Comparison of ENCODE assay signal across 2 fruit fly cellular contexts in the genomic region with DNA sequence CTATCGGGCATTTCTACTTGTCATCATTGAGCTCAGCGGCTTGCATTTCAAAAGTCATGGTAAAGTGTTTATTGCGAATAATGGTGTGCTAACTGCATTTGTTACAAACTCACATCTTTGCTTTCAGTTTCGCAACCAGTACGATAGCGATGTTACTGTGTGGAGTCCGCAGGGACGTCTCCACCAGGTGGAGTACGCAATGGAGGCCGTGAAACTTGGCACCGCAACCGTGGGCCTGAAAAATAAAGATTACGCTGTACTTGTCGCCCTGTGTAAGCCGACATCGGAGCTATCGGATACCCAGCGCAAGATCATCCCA.
TF ChIP-seq lines count a peak whose summit lies in the region.

No protein-coding gene starts in this region.

- TF ChIP-seq CTCF in whole organism, embryonic (GFP tag; optimal IDR thresholded peaks at IDR 0.05; lab: Kevin White, UChicago) = no peak

TF ChIP-seq in whole organism, adult, 20 proteins besides CTCF, POLR2A, EP300 and RAD21:
- no peak for TF ChIP-seq CG14711 (tag; optimal IDR thresholded peaks at IDR 0.05; lab: Kevin White, UChicago)
- TF ChIP-seq cnc (optimal IDR thresholded peaks at IDR 0.05; lab: Kevin White, UChicago) = peak; percentile 88 to 92

TF ChIP-seq in whole organism, embryonic, 481 proteins besides CTCF, POLR2A, EP300 and RAD21:
- TF ChIP-seq tio (GFP tag; optimal IDR thresholded peaks at IDR 0.05; lab: Kevin White, UChicago) = no peak
- TF ChIP-seq CG34224 (GFP tag; IDR thresholded peaks at IDR 0.05; lab: Robert Waterston, UW; ENCODE audit: partially characterized antibody) = peak; percentile 43; the same call in 2 of the 3 replicates
- TF ChIP-seq wek (GFP tag; optimal IDR thresholded peaks at IDR 0.05; lab: Kevin White, UChicago) = no peak
- no peak for TF ChIP-seq ara (GFP tag; IDR thresholded peaks at IDR 0.05; lab: Robert Waterston, UW)
- TF ChIP-seq chinmo (GFP tag; IDR thresholded peaks at IDR 0.05; lab: Robert Waterston, UW; ENCODE audit: partially characterized antibody) = 0 out of 4 replicates have a peak, but pooled peaks have one; percentile 36
- TF ChIP-seq CG1792 (GFP tag; optimal IDR thresholded peaks at IDR 0.05; lab: Kevin White, UChicago) = no peak
- TF ChIP-seq MESR4 (GFP tag; optimal IDR thresholded peaks at IDR 0.05; lab: Kevin White, UChicago) = peak; percentile 58
- TF ChIP-seq CG2129 (GFP tag; IDR thresholded peaks at IDR 0.05; lab: Robert Waterston, UW; ENCODE audit: partially characterized antibody) = peak; percentile 15; the same call in 1 of the 2 replicates
- no peak for TF ChIP-seq tx (GFP tag; optimal IDR thresholded peaks at IDR 0.05; lab: Kevin White, UChicago)
- peak; percentile 25; the same call in 1 of the 2 replicates for TF ChIP-seq E2f2 (GFP tag; IDR thresholded peaks at IDR 0.05; lab: Robert Waterston, UW)
- TF ChIP-seq sob (GFP tag; IDR thresholded peaks at IDR 0.05; lab: Robert Waterston, UW) = no peak
- TF ChIP-seq CG16813 (GFP tag; IDR thresholded peaks at IDR 0.05; lab: Robert Waterston, UW; ENCODE audit: partially characterized antibody) = no peak; the same call in 2 of the 3 replicates
- no peak for TF ChIP-seq Bdp1 (GFP tag; optimal IDR thresholded peaks at IDR 0.05; lab: Kevin White, UChicago)
- TF ChIP-seq CG18011 (GFP tag; optimal IDR thresholded peaks at IDR 0.05; lab: Kevin White, UChicago) = no peak
- peak; percentile 71 for TF ChIP-seq MBD-R2 (GFP tag; IDR thresholded peaks at IDR 0.05; lab: Robert Waterston, UW)
- no peak for TF ChIP-seq ATbp (GFP tag; optimal IDR thresholded peaks at IDR 0.05; lab: Kevin White, UChicago)
- peak; percentile 5 for TF ChIP-seq nom (GFP tag; optimal IDR thresholded peaks at IDR 0.05; lab: Kevin White, UChicago)
- TF ChIP-seq pfk (GFP tag; optimal IDR thresholded peaks at IDR 0.05; lab: Kevin White, UChicago) = no peak
- TF ChIP-seq sna (GFP tag; IDR thresholded peaks at IDR 0.05; lab: Robert Waterston, UW; ENCODE audit: partially characterized antibody) = 0 out of 2 replicates have a peak, but pooled peaks have one; percentile 3
- TF ChIP-seq hb (GFP tag; IDR thresholded peaks at IDR 0.05; lab: Robert Waterston, UW; ENCODE audit: partially characterized antibody) = peak; percentile 6; the same call in 2 of the 3 replicates
- no peak for TF ChIP-seq usp (GFP tag; optimal IDR thresholded peaks at IDR 0.05; lab: Kevin White, UChicago)
- no peak for TF ChIP-seq NfI (GFP tag; optimal IDR thresholded peaks at IDR 0.05; lab: Kevin White, UChicago)
- no peak for TF ChIP-seq CG4424 (GFP tag; optimal IDR thresholded peaks at IDR 0.05; lab: Kevin White, UChicago)
- peak; percentile 55 for TF ChIP-seq CG11723 (GFP tag; optimal IDR thresholded peaks at IDR 0.05; lab: Kevin White, UChicago)
- no peak for TF ChIP-seq Scr (GFP tag; IDR thresholded peaks at IDR 0.05; lab: Robert Waterston, UW; ENCODE audit: partially characterized antibody)
- no peak for TF ChIP-seq Hand (GFP tag; optimal IDR thresholded peaks at IDR 0.05; lab: Kevin White, UChicago)
- 0 out of 3 replicates have a peak, but pooled peaks have one; percentile 46 for TF ChIP-seq CG34422 (GFP tag; IDR thresholded peaks at IDR 0.05; lab: Robert Waterston, UW)
- TF ChIP-seq CG31365 (tag; optimal IDR thresholded peaks at IDR 0.05; lab: Kevin White, UChicago) = no peak
- TF ChIP-seq sug (tag; optimal IDR thresholded peaks at IDR 0.05; lab: Kevin White, UChicago) = no peak
- TF ChIP-seq zen (tag; optimal IDR thresholded peaks at IDR 0.05; lab: Kevin White, UChicago) = no peak
- TF ChIP-seq CG10431 (GFP tag; optimal IDR thresholded peaks at IDR 0.05; lab: Kevin White, UChicago) = no peak
- no peak for TF ChIP-seq stc (GFP tag; IDR thresholded peaks at IDR 0.05; lab: Robert Waterston, UW)
- no peak for TF ChIP-seq cwo (GFP tag; optimal IDR thresholded peaks at IDR 0.05; lab: Kevin White, UChicago)
- TF ChIP-seq zen2 (GFP tag; IDR thresholded peaks at IDR 0.05; lab: Robert Waterston, UW; ENCODE audit: partially characterized antibody) = no peak
